Fruit fly (Drosophila melanogaster) whole organism, embryonic: ENCODE results near the gene nAChRbeta1.

Experiments
- Abd-B ChIP-seq: fragments of 200-800 bp; sonication (Bioruptor generic); optimal IDR thresholded peaks from 2 replicates; lab custom pipeline; 2018; ENCODE audit warnings: missing biosample characterization, mild to moderate bottlenecking, missing genetic modification characterization, moderate library complexity
- Atf-2 ChIP-seq: fragments of 200-800 bp; sonication (Bioruptor generic); optimal IDR thresholded peaks from 2 replicates; lab custom pipeline; 2016; ENCODE audit warnings: missing biosample characterization, missing genetic modification characterization
- BEAF-32 ChIP-seq: fragments of 200-800 bp; sonication (Bioruptor generic); optimal IDR thresholded peaks from 3 replicates; lab custom pipeline; 2017; ENCODE audit warnings: missing biosample characterization, missing genetic modification characterization, mild to moderate bottlenecking, moderate library complexity, missing genetic modification reagents
- C15 ChIP-seq: fragments of 200-800 bp; sonication (Bioruptor generic); IDR thresholded peaks from 3 replicates; pipeline ENCODE4 v1.3.6; 2022; ENCODE audit warnings: missing biosample characterization, missing genetic modification characterization
- CG13296 ChIP-seq: fragments of 200-800 bp; sonication (Bioruptor generic); optimal IDR thresholded peaks from 3 replicates; lab custom pipeline; 2018; ENCODE audit warnings: missing biosample characterization, mild to moderate bottlenecking, missing genetic modification characterization
- CG14667 ChIP-seq: fragments of 200-800 bp; sonication (Bioruptor generic); IDR thresholded peaks from 2 replicates; pipeline ENCODE4 v1.3.6; 2022; ENCODE audit warnings: missing biosample characterization, missing genetic modification characterization
- CG16863 ChIP-seq: fragments of 200-800 bp; sonication (Bioruptor generic); optimal IDR thresholded peaks from 3 replicates; lab custom pipeline; 2016; ENCODE audit warnings: missing biosample characterization, missing genetic modification characterization
- CG2120 ChIP-seq: fragments of 200-800 bp; sonication (Bioruptor generic); optimal IDR thresholded peaks from 3 replicates; lab custom pipeline; 2016; ENCODE audit warnings: missing biosample characterization, missing genetic modification characterization
- CG30403 ChIP-seq: fragments of 200-800 bp; sonication (Bioruptor generic); optimal IDR thresholded peaks from 3 replicates; lab custom pipeline; 2016; ENCODE audit warnings: missing biosample characterization, missing genetic modification characterization
- CG5245 ChIP-seq: fragments of 200-800 bp; sonication (Bioruptor generic); optimal IDR thresholded peaks from 3 replicates; lab custom pipeline; 2016; ENCODE audit warnings: missing biosample characterization, missing genetic modification characterization
- CG8281 ChIP-seq: fragments of 200-800 bp; sonication (Bioruptor generic); optimal IDR thresholded peaks from 2 replicates; lab custom pipeline; 2018; ENCODE audit warnings: missing biosample characterization, mild to moderate bottlenecking, missing genetic modification characterization, moderate library complexity
- CG8924 ChIP-seq: fragments of 200-800 bp; optimal IDR thresholded peaks from 3 replicates; lab custom pipeline; 2019; ENCODE audit warnings: missing biosample characterization, mild to moderate bottlenecking, missing genetic modification characterization, moderate library complexity
- Dad ChIP-seq: fragments of 200-800 bp; sonication (Bioruptor generic); optimal IDR thresholded peaks from 3 replicates; lab custom pipeline; 2016; ENCODE audit warnings: missing biosample characterization, missing genetic modification characterization
- Dip2 ChIP-seq: fragments of 200-800 bp; sonication (Bioruptor generic); IDR thresholded peaks from 2 replicates; pipeline ENCODE4 v1.3.6; 2022; ENCODE audit warnings: missing biosample characterization, missing genetic modification characterization
- Doc3 ChIP-seq: fragments of 200-800 bp; sonication (Bioruptor generic); IDR thresholded peaks from 3 replicates; pipeline ENCODE4 v1.3.6; 2022; ENCODE audit warnings: missing biosample characterization, missing genetic modification characterization; ENCODE audit not compliant: partially characterized antibody
- HLH3B ChIP-seq: fragments of 200-800 bp; sonication (Bioruptor generic); IDR thresholded peaks from 2 replicates; pipeline ENCODE4 v1.3.6; 2022; ENCODE audit warnings: missing biosample characterization, missing genetic modification characterization
- Hey ChIP-seq: fragments of 200-800 bp; sonication (Bioruptor generic); optimal IDR thresholded peaks from 3 replicates; lab custom pipeline; 2018; ENCODE audit warnings: missing biosample characterization, mild to moderate bottlenecking, missing genetic modification characterization
- HmgZ ChIP-seq: fragments of 200-800 bp; sonication (Bioruptor generic); optimal IDR thresholded peaks from 2 replicates; lab custom pipeline; 2018; ENCODE audit warnings: missing biosample characterization, mild to moderate bottlenecking, missing genetic modification characterization
- Oli ChIP-seq: fragments of 200-800 bp; sonication (Bioruptor generic); optimal IDR thresholded peaks from 2 replicates; lab custom pipeline; 2018; ENCODE audit warnings: missing biosample characterization, mild to moderate bottlenecking, missing genetic modification characterization, moderate library complexity
- ash1 ChIP-seq: fragments of 200-800 bp; sonication (Bioruptor generic); optimal IDR thresholded peaks from 2 replicates; lab custom pipeline; 2018; ENCODE audit warnings: missing biosample characterization, mild to moderate bottlenecking, missing genetic modification characterization
- ato ChIP-seq: fragments of 200-800 bp; sonication (Bioruptor generic); IDR thresholded peaks from 2 replicates; pipeline ENCODE4 v1.3.6; 2022; ENCODE audit warnings: missing biosample characterization, missing genetic modification characterization; ENCODE audit not compliant: partially characterized antibody
- az2 ChIP-seq: fragments of 200-800 bp; sonication (Bioruptor generic); optimal IDR thresholded peaks from 3 replicates; lab custom pipeline; 2016; ENCODE audit warnings: missing biosample characterization, missing genetic modification characterization
- br ChIP-seq: fragments of >200 bp; optimal IDR thresholded peaks from 2 replicates; lab custom pipeline; 2017
- cad ChIP-seq: fragments of >200 bp; optimal IDR thresholded peaks from 2 replicates; lab custom pipeline; 2017; ENCODE audit warnings: missing biosample characterization, missing genetic modification characterization
- cas ChIP-seq: fragments of 200-800 bp; sonication (Bioruptor generic); IDR thresholded peaks from 2 replicates; pipeline ENCODE4 v1.3.6; 2022; ENCODE audit warnings: missing biosample characterization, missing genetic modification characterization
- chm ChIP-seq: fragments of 200-800 bp; sonication (Bioruptor generic); IDR thresholded peaks from 2 replicates; pipeline ENCODE4 v1.3.6; 2022; ENCODE audit warnings: missing biosample characterization, missing genetic modification characterization
- crol ChIP-seq: fragments of 200-800 bp; sonication (Bioruptor generic); IDR thresholded peaks from 2 replicates; pipeline ENCODE4 v1.3.6; 2022; ENCODE audit warnings: missing biosample characterization, missing genetic modification characterization
- crp ChIP-seq, 2 experiments: fragments of 200-800 bp; sonication (Bioruptor generic); optimal IDR thresholded peaks; 2 replicates in 1 of 2; 3 replicates in 1 of 2; lab custom pipeline; 2017; ENCODE audit warnings: missing biosample characterization in 2 of 2, missing genetic modification characterization in 2 of 2, mild to moderate bottlenecking in 1 of 2, moderate library complexity in 1 of 2
- dimm ChIP-seq: fragments of 200-800 bp; sonication (Bioruptor generic); IDR thresholded peaks from 2 replicates; pipeline ENCODE4 v1.3.6; 2022; ENCODE audit warnings: missing biosample characterization, missing genetic modification characterization
- dmrt99B ChIP-seq: fragments of 200-800 bp; sonication (Bioruptor generic); optimal IDR thresholded peaks from 2 replicates; lab custom pipeline; 2018; ENCODE audit warnings: missing biosample characterization, mild to moderate bottlenecking, missing genetic modification characterization, moderate library complexity
- en ChIP-seq: fragments of 200-800 bp; sonication (Bioruptor generic); optimal IDR thresholded peaks from 2 replicates; lab custom pipeline; 2016; ENCODE audit warnings: missing biosample characterization, missing genetic modification characterization
- fd64A ChIP-seq: fragments of 200-800 bp; sonication (Bioruptor generic); optimal IDR thresholded peaks from 3 replicates; lab custom pipeline; 2018; ENCODE audit warnings: missing biosample characterization, mild to moderate bottlenecking, missing genetic modification characterization
- fru ChIP-seq: fragments of >200 bp; optimal IDR thresholded peaks from 2 replicates; lab custom pipeline; 2017
- luna ChIP-seq: fragments of 200-800 bp; sonication (Bioruptor generic); optimal IDR thresholded peaks from 2 replicates; lab custom pipeline; 2016; ENCODE audit warnings: missing biosample characterization, missing genetic modification characterization
- maf-S ChIP-seq: fragments of 200-800 bp; sonication (Bioruptor generic); optimal IDR thresholded peaks from 2 replicates; lab custom pipeline; 2016; ENCODE audit warnings: missing biosample characterization, missing genetic modification characterization
- nau ChIP-seq: fragments of 200-800 bp; sonication (Bioruptor generic); optimal IDR thresholded peaks from 3 replicates; lab custom pipeline; 2017; ENCODE audit warnings: missing biosample characterization, mild to moderate bottlenecking, missing genetic modification characterization, missing genetic modification reagents
- nmo ChIP-seq: fragments of 200-800 bp; sonication (Bioruptor generic); optimal IDR thresholded peaks from 2 replicates; lab custom pipeline; 2018; ENCODE audit warnings: missing biosample characterization, mild to moderate bottlenecking, missing genetic modification characterization, moderate library complexity
- pita ChIP-seq: fragments of 200-800 bp; sonication (Bioruptor generic); optimal IDR thresholded peaks from 2 replicates; lab custom pipeline; 2017; ENCODE audit warnings: missing biosample characterization, mild to moderate bottlenecking, missing genetic modification characterization
- pros ChIP-seq: fragments of 200-800 bp; sonication (Bioruptor generic); optimal IDR thresholded peaks from 3 replicates; lab custom pipeline; 2019; ENCODE audit warnings: missing biosample characterization, mild to moderate bottlenecking, missing genetic modification characterization, moderate library complexity
- pzg ChIP-seq: fragments of 200-800 bp; sonication (Bioruptor generic); optimal IDR thresholded peaks from 3 replicates; lab custom pipeline; 2018; ENCODE audit warnings: missing biosample characterization, mild to moderate bottlenecking, missing genetic modification characterization, moderate library complexity
- rib ChIP-seq: fragments of 200-800 bp; sonication (Bioruptor generic); IDR thresholded peaks from 2 replicates; pipeline ENCODE4 v1.3.6; 2022; ENCODE audit warnings: missing biosample characterization, missing genetic modification characterization
- ro ChIP-seq: fragments of 200-800 bp; sonication (Bioruptor generic); IDR thresholded peaks from 2 replicates; pipeline ENCODE4 v1.3.6; 2022; ENCODE audit warnings: missing biosample characterization, missing genetic modification characterization
- sc ChIP-seq, 3 experiments: fragments of >200 bp in 2 of 3; fragments of 200-800 bp in 1 of 3; sonication (Bioruptor generic) in 1 of 3; optimal IDR thresholded peaks; 2 replicates in 2 of 3; 3 replicates in 1 of 3; lab custom pipeline; 2017; ENCODE audit warnings: mild to moderate bottlenecking in 1 of 3, missing biosample characterization in 1 of 3, missing genetic modification characterization in 1 of 3, missing genetic modification reagents in 1 of 3
- sens ChIP-seq: fragments of 200-800 bp; sonication (Bioruptor generic); peaks from one replicate; lab custom pipeline; 2016; ENCODE audit warnings: missing biosample characterization, missing genetic modification characterization
- sim ChIP-seq: fragments of 200-800 bp; sonication (Bioruptor generic); IDR thresholded peaks from 2 replicates; pipeline ENCODE4 v1.3.6; 2022; ENCODE audit warnings: missing biosample characterization, missing genetic modification characterization
- slbo ChIP-seq: fragments of 200-800 bp; sonication (Bioruptor generic); IDR thresholded peaks from 2 replicates; pipeline ENCODE4 v1.3.6; 2022; ENCODE audit warnings: missing biosample characterization, missing genetic modification characterization
- stwl ChIP-seq: fragments of 200-800 bp; sonication (Bioruptor generic); optimal IDR thresholded peaks from 3 replicates; lab custom pipeline; 2018; ENCODE audit warnings: missing biosample characterization, mild to moderate bottlenecking, missing genetic modification characterization, moderate library complexity
- tio ChIP-seq: fragments of 200-800 bp; sonication (Bioruptor generic); optimal IDR thresholded peaks from 2 replicates; lab custom pipeline; 2017; ENCODE audit warnings: missing biosample characterization, missing genetic modification characterization, inconsistent platforms
- usp ChIP-seq: fragments of >200 bp; optimal IDR thresholded peaks from 2 replicates; lab custom pipeline; 2017; ENCODE audit warnings: missing biosample characterization, missing genetic modification characterization
- vvl ChIP-seq: fragments of 200-800 bp; sonication (Bioruptor generic); IDR thresholded peaks from 2 replicates; pipeline ENCODE4 v1.3.6; 2022; ENCODE audit warnings: missing biosample characterization, missing genetic modification characterization
- zfh1 ChIP-seq: fragments of 200-800 bp; sonication (Bioruptor generic); IDR thresholded peaks from 3 replicates; pipeline ENCODE4 v1.3.6; 2022; ENCODE audit warnings: missing biosample characterization, missing genetic modification characterization

nAChRbeta1 gene

DNA sequence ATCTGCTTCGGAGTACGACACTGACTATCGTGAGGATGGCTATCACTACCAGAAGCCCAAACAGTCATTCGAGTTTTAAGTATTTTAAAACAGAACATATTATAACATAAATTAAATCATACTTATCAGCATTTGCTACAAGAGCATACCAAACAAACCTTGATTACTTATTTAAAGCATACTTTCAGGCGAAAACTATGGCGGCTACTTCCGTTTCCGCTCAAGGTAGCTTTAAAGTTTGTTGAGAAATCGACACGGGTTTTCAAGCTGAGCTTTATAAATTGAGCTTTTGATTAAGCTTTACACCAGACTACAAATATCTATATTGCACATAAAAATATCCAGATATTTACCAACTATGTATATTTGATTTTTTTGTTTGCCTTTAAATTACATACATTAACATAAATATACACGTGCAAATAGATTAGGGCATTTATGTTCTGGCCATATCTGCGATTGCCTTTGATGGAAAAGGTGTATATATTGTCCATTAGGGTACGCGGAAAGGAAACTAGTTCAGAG, 45.9 kb downstream of the nAChRbeta1 start (continued):
- TF ChIP-seq HmgZ (tag; lab: Kevin White, UChicago) (peak; percentile 82), tio (GFP tag; lab: Kevin White, UChicago) (peak; percentile 22), crol (GFP tag; lab: Robert Waterston, UW) (no peak), rib (GFP tag; lab: Robert Waterston, UW) (no peak; the same call in 1 of the 2 replicates), ash1 (peak; percentile 77), zfh1 (GFP tag; lab: Robert Waterston, UW) (peak; percentile 74), Hey (tag; lab: Kevin White, UChicago) (peak; percentile 79), CG13296 (GFP tag; lab: Kevin White, UChicago) (peak; percentile 95), stwl (tag; lab: Kevin White, UChicago) (peak; percentile 27), vvl (GFP tag; lab: Robert Waterston, UW) (peak; percentile 89), ro (no peak), Atf-2 (GFP tag; lab: Kevin White, UChicago) (no peak), sc (optimal IDR thresholded peaks at IDR 0.05; lab: Kevin White, UChicago) (no peak), sc (GFP tag; optimal IDR thresholded peaks at IDR 0.05; lab: Kevin White, UChicago) (peak; percentile 66), sens (GFP tag; lab: Kevin White, UChicago) (peak; percentile 96), CG30403 (GFP tag; lab: Kevin White, UChicago) (peak; percentile 14), Doc3 (GFP tag; lab: Robert Waterston, UW) (no peak), BEAF-32 (GFP tag; lab: Kevin White, UChicago) (no peak), CG5245 (GFP tag; lab: Kevin White, UChicago) (peak; percentile 69), Dad (peak; percentile 59), fd64A (GFP tag; lab: Kevin White, UChicago) (peak; percentile 90), pita (GFP tag; lab: Kevin White, UChicago) (no peak), Dip2 (GFP tag; lab: Robert Waterston, UW) (no peak), usp (GFP tag; lab: Kevin White, UChicago) (no peak), pros (GFP tag; lab: Kevin White, UChicago) (no peak), pzg (GFP tag; lab: Kevin White, UChicago) (no peak), nmo (GFP tag; lab: Kevin White, UChicago) (peak; percentile 34), nau (GFP tag; lab: Kevin White, UChicago) (peak; percentile 96), en (GFP tag; lab: Kevin White, UChicago) (peak; percentile 45), dimm (no peak), CG2120 (GFP tag; lab: Kevin White, UChicago) (peak; percentile 16), luna (GFP tag; lab: Kevin White, UChicago) (peak; percentile 45), HLH3B (peak; percentile 40; the same call in 1 of the 2 replicates), cas (GFP tag; lab: Robert Waterston, UW) (no peak), crp (GFP tag; optimal IDR thresholded peaks at IDR 0.05; lab: Kevin White, UChicago) (peak in 1 of 2 experiments; percentile 34), fru (lab: Kevin White, UChicago) (no peak), chm (GFP tag; lab: Robert Waterston, UW) (peak; percentile 89; the same call in 1 of the 2 replicates), br (lab: Kevin White, UChicago) (no peak), CG8924 (tag; lab: Kevin White, UChicago) (no peak), Abd-B (GFP tag; lab: Kevin White, UChicago) (no peak), az2 (GFP tag; lab: Kevin White, UChicago) (peak; percentile 73), ato (no peak), slbo (no peak), CG16863 (GFP tag; lab: Kevin White, UChicago) (peak; percentile 53), maf-S (GFP tag; lab: Kevin White, UChicago) (no peak), Oli (peak; percentile 67), C15 (GFP tag; lab: Robert Waterston, UW) (0 out of 3 replicates have a peak, but pooled peaks have one; percentile 60), cad (no peak), sim (0 out of 2 replicates have a peak, but pooled peaks have one; percentile 49), dmrt99B (tag; lab: Kevin White, UChicago) (peak; percentile 72), CG8281 (tag; lab: Kevin White, UChicago) (peak; percentile 63), CG14667 (GFP tag; lab: Robert Waterston, UW) (no peak)
